Fruit fly (Drosophila melanogaster) whole organism, embryonic: Measurements from ENCODE around the gene Lsd-1.
A peak's percentile ranks its signal among the peaks of the same experiment; 100 is the strongest.

Experiments used
- Atf3 ChIP-seq: fragments of 200-800 bp; sonication (Bioruptor generic); optimal IDR thresholded peaks from 3 replicates; lab custom pipeline; 2016; ENCODE audit warnings: missing biosample characterization, missing genetic modification characterization
- CG11398 ChIP-seq: fragments of 200-800 bp; sonication (Bioruptor generic); optimal IDR thresholded peaks from 2 replicates; lab custom pipeline; 2016; ENCODE audit warnings: missing biosample characterization, missing genetic modification characterization
- CG11695 ChIP-seq: fragments of 200-800 bp; sonication (Bioruptor generic); IDR thresholded peaks from 3 replicates; pipeline ENCODE4 v1.3.6; 2022; ENCODE audit warnings: missing biosample characterization, missing genetic modification characterization
- CG13287 ChIP-seq: fragments of 200-800 bp; sonication (Bioruptor generic); IDR thresholded peaks from 2 replicates; pipeline ENCODE4 v1.3.6; 2022; ENCODE audit warnings: missing biosample characterization, missing genetic modification characterization; ENCODE audit not compliant: partially characterized antibody
- CG13894 ChIP-seq: fragments of 200-800 bp; sonication (Bioruptor generic); optimal IDR thresholded peaks from 3 replicates; lab custom pipeline; 2018; ENCODE audit warnings: missing biosample characterization, mild to moderate bottlenecking, missing genetic modification characterization, moderate library complexity
- CG15011 ChIP-seq: fragments of 200-800 bp; sonication (Bioruptor generic); optimal IDR thresholded peaks from 3 replicates; lab custom pipeline; 2018; ENCODE audit warnings: missing biosample characterization, mild to moderate bottlenecking, missing genetic modification characterization
- CG16815 ChIP-seq: fragments of 200-800 bp; sonication (Bioruptor generic); optimal IDR thresholded peaks from 3 replicates; lab custom pipeline; 2017; ENCODE audit warnings: missing biosample characterization, mild to moderate bottlenecking, missing genetic modification characterization
- CG2120 ChIP-seq: fragments of 200-800 bp; sonication (Bioruptor generic); optimal IDR thresholded peaks from 3 replicates; lab custom pipeline; 2016; ENCODE audit warnings: missing biosample characterization, missing genetic modification characterization
- CG3281 ChIP-seq: fragments of 200-800 bp; sonication (Bioruptor generic); optimal IDR thresholded peaks from 3 replicates; lab custom pipeline; 2017; ENCODE audit warnings: missing biosample characterization, mild to moderate bottlenecking, missing genetic modification characterization
- CG4360 ChIP-seq: fragments of 200-800 bp; sonication (Bioruptor generic); IDR thresholded peaks from 2 replicates; pipeline ENCODE4 v1.3.6; 2022; ENCODE audit warnings: missing biosample characterization, missing genetic modification characterization
- CG4730 ChIP-seq: fragments of 200-800 bp; sonication (Bioruptor generic); IDR thresholded peaks from 2 replicates; pipeline ENCODE4 v1.3.6; 2022; ENCODE audit warnings: missing biosample characterization, missing genetic modification characterization
- CG6683 ChIP-seq: fragments of 200-800 bp; sonication (Bioruptor generic); optimal IDR thresholded peaks from 2 replicates; lab custom pipeline; 2017; ENCODE audit warnings: missing biosample characterization, mild to moderate bottlenecking, missing genetic modification characterization, missing genetic modification reagents
- CG6791 ChIP-seq: fragments of 200-800 bp; sonication (Bioruptor generic); IDR thresholded peaks from 3 replicates; pipeline ENCODE4 v1.3.6; 2022; ENCODE audit warnings: missing biosample characterization, missing genetic modification characterization; ENCODE audit not compliant: partially characterized antibody
- CG8944 ChIP-seq: fragments of 200-800 bp; sonication (Bioruptor generic); optimal IDR thresholded peaks from 3 replicates; lab custom pipeline; 2016; ENCODE audit warnings: missing biosample characterization, missing genetic modification characterization
- CoRest ChIP-seq: fragments of 200-800 bp; sonication (Bioruptor generic); optimal IDR thresholded peaks from 3 replicates; lab custom pipeline; 2018; ENCODE audit warnings: missing biosample characterization, mild to moderate bottlenecking, missing genetic modification characterization, moderate library complexity
- D19B ChIP-seq: fragments of 200-800 bp; sonication (Bioruptor generic); optimal IDR thresholded peaks from 2 replicates; lab custom pipeline; 2017; ENCODE audit warnings: missing biosample characterization, mild to moderate bottlenecking, missing genetic modification characterization
- Deaf1 ChIP-seq: fragments of 200-800 bp; optimal IDR thresholded peaks from 3 replicates; lab custom pipeline; 2019; ENCODE audit warnings: missing biosample characterization, mild to moderate bottlenecking, missing genetic modification characterization, moderate library complexity
- Dek ChIP-seq: fragments of 200-800 bp; sonication (Bioruptor generic); optimal IDR thresholded peaks from 3 replicates; lab custom pipeline; 2019; ENCODE audit warnings: missing biosample characterization, mild to moderate bottlenecking, missing genetic modification characterization, moderate library complexity
- Doc2 ChIP-seq: fragments of 200-800 bp; sonication (Bioruptor generic); IDR thresholded peaks from 2 replicates; pipeline ENCODE4 v1.3.6; 2022; ENCODE audit warnings: missing biosample characterization, missing genetic modification characterization
- Fer1 ChIP-seq: fragments of 200-800 bp; sonication (Bioruptor generic); optimal IDR thresholded peaks from 2 replicates; lab custom pipeline; 2017; ENCODE audit warnings: missing biosample characterization, mild to moderate bottlenecking, missing genetic modification characterization
- Gug ChIP-seq: fragments of 200-800 bp; sonication (Bioruptor generic); IDR thresholded peaks from 4 replicates; pipeline ENCODE4 v1.3.6; 2022; ENCODE audit warnings: missing biosample characterization, missing genetic modification characterization
- Hsf ChIP-seq: fragments of 200-800 bp; sonication (Bioruptor generic); optimal IDR thresholded peaks from 3 replicates; lab custom pipeline; 2016; ENCODE audit warnings: missing biosample characterization, missing genetic modification characterization
- PHDP ChIP-seq: fragments of 200-800 bp; sonication (Bioruptor generic); optimal IDR thresholded peaks from 3 replicates; lab custom pipeline; 2018; ENCODE audit warnings: missing biosample characterization, mild to moderate bottlenecking, missing genetic modification characterization, moderate library complexity
- Six4 ChIP-seq: fragments of 200-800 bp; sonication (Bioruptor generic); optimal IDR thresholded peaks from 2 replicates; lab custom pipeline; 2016; ENCODE audit warnings: missing biosample characterization, missing genetic modification characterization
- Vsx1 ChIP-seq: fragments of 200-800 bp; sonication (Bioruptor generic); optimal IDR thresholded peaks from 2 replicates; lab custom pipeline; 2017; ENCODE audit warnings: missing biosample characterization, mild to moderate bottlenecking, missing genetic modification characterization, missing genetic modification reagents
- ase ChIP-seq: fragments of 200-800 bp; sonication (Bioruptor generic); IDR thresholded peaks from 3 replicates; pipeline ENCODE4 v1.3.6; 2022; ENCODE audit warnings: missing biosample characterization, missing genetic modification characterization
- bsh ChIP-seq, 2 experiments: fragments of 200-800 bp; sonication (Bioruptor generic); optimal IDR thresholded peaks; 2 replicates each; lab custom pipeline; 2017 to 2018; ENCODE audit warnings: mild to moderate bottlenecking in 2 of 2, missing biosample characterization in 2 of 2, missing genetic modification characterization in 2 of 2, moderate library complexity in 1 of 2
- dimm ChIP-seq: fragments of 200-800 bp; sonication (Bioruptor generic); IDR thresholded peaks from 2 replicates; pipeline ENCODE4 v1.3.6; 2022; ENCODE audit warnings: missing biosample characterization, missing genetic modification characterization
- dm ChIP-seq: fragments of 200-800 bp; sonication (Bioruptor generic); optimal IDR thresholded peaks from 3 replicates; lab custom pipeline; 2016; ENCODE audit warnings: missing biosample characterization, missing genetic modification characterization
- esg ChIP-seq: fragments of 200-800 bp; sonication (Bioruptor generic); conservative IDR thresholded peaks from 2 replicates; pipeline ENCODE4 v1.3.6; 2022; ENCODE audit warnings: missing biosample characterization, missing genetic modification characterization
- ewg ChIP-seq: fragments of 200-800 bp; sonication (Bioruptor generic); optimal IDR thresholded peaks from 3 replicates; lab custom pipeline; 2017; ENCODE audit warnings: mild to moderate bottlenecking, missing biosample characterization, missing genetic modification reagents, missing genetic modification characterization
- eyg ChIP-seq: fragments of 200-800 bp; sonication (Bioruptor generic); optimal IDR thresholded peaks from 3 replicates; lab custom pipeline; 2016; ENCODE audit warnings: missing biosample characterization, missing genetic modification characterization
- fru ChIP-seq: fragments of >200 bp; optimal IDR thresholded peaks from 2 replicates; lab custom pipeline; 2017
- gro ChIP-seq: fragments of 200-800 bp; sonication (Bioruptor generic); optimal IDR thresholded peaks from 2 replicates; lab custom pipeline; 2016; ENCODE audit warnings: missing biosample characterization, missing genetic modification characterization
- jigr1 ChIP-seq: fragments of 200-800 bp; sonication (Bioruptor generic); IDR thresholded peaks from 3 replicates; pipeline ENCODE4 v1.3.6; 2022; ENCODE audit warnings: missing biosample characterization, missing genetic modification characterization
- lola ChIP-seq, 3 experiments: fragments of >200 bp in 2 of 3; fragments of 200-800 bp in 1 of 3; sonication (Bioruptor generic) in 1 of 3; optimal IDR thresholded peaks; 2 replicates each; lab custom pipeline; 2017 to 2019; ENCODE audit warnings: missing biosample characterization in 3 of 3, missing genetic modification characterization in 3 of 3, mild to moderate bottlenecking in 1 of 3, moderate library complexity in 1 of 3
- mam ChIP-seq: fragments of 200-800 bp; sonication (Bioruptor generic); optimal IDR thresholded peaks from 3 replicates; lab custom pipeline; 2016; ENCODE audit warnings: missing biosample characterization, missing genetic modification characterization
- mirr ChIP-seq: fragments of 200-800 bp; sonication (Bioruptor generic); optimal IDR thresholded peaks from 3 replicates; lab custom pipeline; 2018; ENCODE audit warnings: missing biosample characterization, mild to moderate bottlenecking, missing genetic modification characterization
- nerfin-1 ChIP-seq: fragments of 200-800 bp; sonication (Bioruptor generic); optimal IDR thresholded peaks from 3 replicates; lab custom pipeline; 2019; ENCODE audit warnings: missing biosample characterization, mild to moderate bottlenecking, missing genetic modification characterization, moderate library complexity
- oc ChIP-seq: fragments of 200-800 bp; sonication (Bioruptor generic); optimal IDR thresholded peaks from 2 replicates; lab custom pipeline; 2018; ENCODE audit warnings: missing biosample characterization, mild to moderate bottlenecking, missing genetic modification characterization, moderate library complexity
- pfk ChIP-seq: fragments of 200-800 bp; sonication (Bioruptor generic); optimal IDR thresholded peaks from 2 replicates; lab custom pipeline; 2018; ENCODE audit warnings: missing biosample characterization, mild to moderate bottlenecking, missing genetic modification characterization, moderate library complexity
- rib ChIP-seq: fragments of 200-800 bp; sonication (Bioruptor generic); IDR thresholded peaks from 2 replicates; pipeline ENCODE4 v1.3.6; 2022; ENCODE audit warnings: missing biosample characterization, missing genetic modification characterization
- row ChIP-seq: fragments of 200-800 bp; sonication (Bioruptor generic); IDR thresholded peaks from 3 replicates; pipeline ENCODE4 v1.3.6; 2022; ENCODE audit warnings: missing biosample characterization, missing genetic modification characterization
- sima ChIP-seq: fragments of 200-800 bp; sonication (Bioruptor generic); optimal IDR thresholded peaks from 2 replicates; lab custom pipeline; 2016; ENCODE audit warnings: missing biosample characterization, missing genetic modification characterization
- so ChIP-seq: fragments of 200-800 bp; sonication (Bioruptor generic); IDR thresholded peaks from 3 replicates; pipeline ENCODE4 v1.3.6; 2022; ENCODE audit warnings: missing biosample characterization, missing genetic modification characterization
- tap ChIP-seq: fragments of 200-800 bp; optimal IDR thresholded peaks from 3 replicates; lab custom pipeline; 2019; ENCODE audit warnings: missing biosample characterization, mild to moderate bottlenecking, missing genetic modification characterization, moderate library complexity
- tgo ChIP-seq: fragments of 200-800 bp; sonication (Bioruptor generic); IDR thresholded peaks from 3 replicates; pipeline ENCODE4 v1.3.6; 2022; ENCODE audit warnings: missing biosample characterization, missing genetic modification characterization
- tna ChIP-seq: fragments of 200-800 bp; sonication (Bioruptor generic); IDR thresholded peaks from 2 replicates; pipeline ENCODE4 v1.3.6; 2022; ENCODE audit warnings: missing biosample characterization, missing genetic modification characterization; ENCODE audit not compliant: partially characterized antibody
- trem ChIP-seq: fragments of 200-800 bp; optimal IDR thresholded peaks from 3 replicates; lab custom pipeline; 2019; ENCODE audit warnings: missing biosample characterization, mild to moderate bottlenecking, missing genetic modification characterization, moderate library complexity
- twi ChIP-seq: fragments of 200-800 bp; optimal IDR thresholded peaks from 2 replicates; lab custom pipeline; 2019; ENCODE audit warnings: missing biosample characterization, mild to moderate bottlenecking, missing genetic modification characterization, moderate library complexity
- unc-4 ChIP-seq: fragments of 200-800 bp; sonication (Bioruptor generic); IDR thresholded peaks from 2 replicates; pipeline ENCODE4 v1.3.6; 2022; ENCODE audit warnings: missing biosample characterization, missing genetic modification characterization; ENCODE audit not compliant: partially characterized antibody

Lsd-1 gene

DNA sequence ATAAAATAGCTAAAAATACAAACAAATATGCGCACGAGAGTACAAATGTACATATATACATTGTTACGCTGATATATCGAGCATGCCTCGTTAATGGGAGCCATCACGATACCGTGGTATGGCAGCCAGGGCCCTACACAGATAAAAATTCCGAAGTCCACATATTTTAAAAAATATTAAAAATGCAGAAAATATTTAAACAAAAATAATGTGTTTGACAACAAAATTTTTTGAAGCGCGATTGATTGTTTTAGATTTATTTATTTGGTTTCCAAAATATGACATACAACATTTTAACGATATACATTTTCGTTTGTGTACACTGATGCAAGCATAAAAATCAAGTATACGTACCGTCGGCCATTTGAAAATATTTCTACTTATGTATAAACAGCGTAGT lies 36.9 kb upstream of the Lsd-1 start (continued):
- TF ChIP-seq CG8944 (GFP tag; lab: Kevin White, UChicago) = peak; percentile 16
- TF ChIP-seq CG2120 = peak; percentile 95
- TF ChIP-seq eyg (GFP tag; lab: Kevin White, UChicago) = peak; percentile 54
- peak; percentile 51; the same call in 2 of the 4 replicates for TF ChIP-seq Gug
- TF ChIP-seq lola (GFP tag; optimal IDR thresholded peaks at IDR 0.05; lab: Kevin White, UChicago) = no peak
- TF ChIP-seq CG4360 (GFP tag; lab: Robert Waterston, UW) = peak; percentile 14; the same call in 1 of the 2 replicates
- TF ChIP-seq CG6791 = no peak
- TF ChIP-seq nerfin-1 = no peak
- TF ChIP-seq dm (GFP tag; lab: Kevin White, UChicago) = peak; percentile 48
- TF ChIP-seq twi (tag; lab: Kevin White, UChicago) = no peak
- TF ChIP-seq CG11398 (GFP tag; lab: Kevin White, UChicago) = peak; percentile 3
- no peak for TF ChIP-seq oc
- no peak for TF ChIP-seq CG13287 (GFP tag; lab: Robert Waterston, UW)
- peak; percentile 85; the same call in 1 of the 2 replicates for TF ChIP-seq rib
- TF ChIP-seq esg (GFP tag; lab: Robert Waterston, UW) = peak; percentile 70
- TF ChIP-seq jigr1 (GFP tag; lab: Robert Waterston, UW) = peak; percentile 60; the same call in 1 of the 3 replicates
- TF ChIP-seq Vsx1 = peak; percentile 35
- TF ChIP-seq ewg (GFP tag; lab: Kevin White, UChicago) = no peak
- peak; percentile 66 for TF ChIP-seq CG16815 (GFP tag; lab: Kevin White, UChicago)
- TF ChIP-seq unc-4 (GFP tag; lab: Robert Waterston, UW) = no peak
- peak; percentile 72 for TF ChIP-seq CG4730 (GFP tag; lab: Robert Waterston, UW)
- TF ChIP-seq Dek (tag; lab: Kevin White, UChicago) = peak; percentile 71
- TF ChIP-seq Hsf (GFP tag; lab: Kevin White, UChicago) = peak; percentile 74
- TF ChIP-seq Deaf1 (tag; lab: Kevin White, UChicago) = peak; percentile 63
- TF ChIP-seq pfk (GFP tag; lab: Kevin White, UChicago) = no peak
- peak; percentile 66; the same call in 1 of the 3 replicates for TF ChIP-seq so (GFP tag; lab: Robert Waterston, UW)
- TF ChIP-seq Atf3 = no peak
- peak; percentile 85 for TF ChIP-seq mam (GFP tag; lab: Kevin White, UChicago)
- no peak for TF ChIP-seq Doc2 (GFP tag; lab: Robert Waterston, UW)
- no peak for TF ChIP-seq tna (GFP tag; lab: Robert Waterston, UW)
- peak; percentile 82 for TF ChIP-seq tgo (GFP tag; lab: Robert Waterston, UW)
- peak; percentile 81 for TF ChIP-seq CoRest (tag; lab: Kevin White, UChicago)
- TF ChIP-seq row (GFP tag; lab: Robert Waterston, UW) = peak; percentile 87
- peak; percentile 62 for TF ChIP-seq CG6683 (GFP tag; lab: Kevin White, UChicago)
- TF ChIP-seq tap (tag; lab: Kevin White, UChicago) = peak; percentile 63
- TF ChIP-seq Fer1 (GFP tag; lab: Kevin White, UChicago) = peak; percentile 90
- peak; percentile 12 for TF ChIP-seq mirr (GFP tag; lab: Kevin White, UChicago)
- TF ChIP-seq gro (GFP tag; lab: Kevin White, UChicago) = peak; percentile 66
- peak; percentile 1 for TF ChIP-seq trem (tag; lab: Kevin White, UChicago)
- TF ChIP-seq fru (lab: Kevin White, UChicago) = no peak
- peak; percentile 93 for TF ChIP-seq CG3281
- peak; percentile 82 for TF ChIP-seq CG15011 (GFP tag; lab: Kevin White, UChicago)
- TF ChIP-seq PHDP (tag; lab: Kevin White, UChicago) = peak; percentile 90
- TF ChIP-seq ase (GFP tag; lab: Robert Waterston, UW) = no peak; the same call in 2 of the 3 replicates
- peak; percentile 87 for TF ChIP-seq CG13894 (tag; lab: Kevin White, UChicago)
- peak; percentile 15 to 69 for TF ChIP-seq bsh (GFP tag; optimal IDR thresholded peaks at IDR 0.05; lab: Kevin White, UChicago)
- TF ChIP-seq sima (GFP tag; lab: Kevin White, UChicago) = peak; percentile 22
- no peak for TF ChIP-seq dimm (GFP tag; lab: Robert Waterston, UW)
- peak; percentile 48 for TF ChIP-seq Six4 (GFP tag; lab: Kevin White, UChicago)
- TF ChIP-seq CG11695 (GFP tag; lab: Robert Waterston, UW) = peak; percentile 86
- TF ChIP-seq D19B = peak; percentile 76
